Fruit fly (Drosophila melanogaster) whole organism, embryonic: ENCODE data around the gene AstC-R1.
A peak's percentile ranks its signal among the peaks of the same experiment; 100 is the strongest.

ENCODE experiments used
- Aef1 ChIP-seq: fragments of 200-800 bp; sonication (Bioruptor generic); IDR thresholded peaks from 3 replicates; pipeline ENCODE4 v1.3.6; 2022; ENCODE audit warnings: missing biosample characterization, missing genetic modification characterization
- Atf6 ChIP-seq: fragments of 200-800 bp; sonication (Bioruptor generic); IDR thresholded peaks from 2 replicates; pipeline ENCODE4 v1.3.6; 2022; ENCODE audit warnings: missing biosample characterization, missing genetic modification characterization
- CG10462 ChIP-seq: fragments of 200-800 bp; sonication (Bioruptor generic); optimal IDR thresholded peaks from 2 replicates; lab custom pipeline; 2016; ENCODE audit warnings: missing biosample characterization, missing genetic modification characterization
- CG11085 ChIP-seq: fragments of 200-800 bp; sonication (Bioruptor generic); IDR thresholded peaks from 2 replicates; pipeline ENCODE4 v1.3.6; 2022; ENCODE audit warnings: missing biosample characterization, missing genetic modification characterization
- CG11504 ChIP-seq: fragments of 200-800 bp; sonication (Bioruptor generic); optimal IDR thresholded peaks from 3 replicates; lab custom pipeline; 2019; ENCODE audit warnings: missing biosample characterization, mild to moderate bottlenecking, missing genetic modification characterization, moderate library complexity
- CG12659 ChIP-seq: fragments of 200-800 bp; sonication (Bioruptor generic); optimal IDR thresholded peaks from 3 replicates; lab custom pipeline; 2017; ENCODE audit warnings: mild to moderate bottlenecking, missing biosample characterization, missing genetic modification reagents, missing genetic modification characterization
- CG12744 ChIP-seq: fragments of 200-800 bp; sonication (Bioruptor generic); optimal IDR thresholded peaks from 2 replicates; lab custom pipeline; 2016; ENCODE audit warnings: missing biosample characterization, missing genetic modification characterization
- CG13624 ChIP-seq: fragments of 200-800 bp; sonication (Bioruptor generic); optimal IDR thresholded peaks from 2 replicates; lab custom pipeline; 2016; ENCODE audit warnings: missing biosample characterization, missing genetic modification characterization
- CG13894 ChIP-seq: fragments of 200-800 bp; sonication (Bioruptor generic); optimal IDR thresholded peaks from 3 replicates; lab custom pipeline; 2018; ENCODE audit warnings: missing biosample characterization, mild to moderate bottlenecking, missing genetic modification characterization, moderate library complexity
- CG14441 ChIP-seq: fragments of 200-800 bp; sonication (Bioruptor generic); IDR thresholded peaks from 2 replicates; pipeline ENCODE4 v1.3.6; 2022; ENCODE audit warnings: missing biosample characterization, missing genetic modification characterization
- CG15073 ChIP-seq: fragments of 200-800 bp; sonication (Bioruptor generic); optimal IDR thresholded peaks from 2 replicates; lab custom pipeline; 2016; ENCODE audit warnings: missing biosample characterization, missing genetic modification characterization
- CG15479 ChIP-seq: fragments of 200-800 bp; sonication (Bioruptor generic); optimal IDR thresholded peaks from 3 replicates; lab custom pipeline; 2019; ENCODE audit warnings: missing biosample characterization, mild to moderate bottlenecking, missing genetic modification characterization, moderate library complexity
- CG18764 ChIP-seq: fragments of 200-800 bp; sonication (Bioruptor generic); optimal IDR thresholded peaks from 3 replicates; lab custom pipeline; 2016; ENCODE audit warnings: missing biosample characterization, missing genetic modification characterization
- CG2116 ChIP-seq: fragments of 200-800 bp; sonication (Bioruptor generic); optimal IDR thresholded peaks from 3 replicates; lab custom pipeline; 2018; ENCODE audit warnings: missing biosample characterization, mild to moderate bottlenecking, missing genetic modification characterization
- CG30020 ChIP-seq: fragments of 200-800 bp; optimal IDR thresholded peaks from 2 replicates; lab custom pipeline; 2019; ENCODE audit warnings: missing biosample characterization, mild to moderate bottlenecking, missing genetic modification characterization, moderate library complexity
- CG34422 ChIP-seq: fragments of 200-800 bp; sonication (Bioruptor generic); IDR thresholded peaks from 3 replicates; pipeline ENCODE4 v1.3.6; 2022; ENCODE audit warnings: missing biosample characterization, missing genetic modification characterization
- CG4282 ChIP-seq: fragments of 200-800 bp; sonication (Bioruptor generic); optimal IDR thresholded peaks from 2 replicates; lab custom pipeline; 2016; ENCODE audit warnings: missing biosample characterization, missing genetic modification characterization
- CG4707 ChIP-seq: fragments of 200-800 bp; sonication (Bioruptor generic); optimal IDR thresholded peaks from 2 replicates; lab custom pipeline; 2018; ENCODE audit warnings: missing biosample characterization, mild to moderate bottlenecking, missing genetic modification characterization, moderate library complexity
- CG6683 ChIP-seq: fragments of 200-800 bp; sonication (Bioruptor generic); optimal IDR thresholded peaks from 2 replicates; lab custom pipeline; 2017; ENCODE audit warnings: missing biosample characterization, mild to moderate bottlenecking, missing genetic modification characterization, missing genetic modification reagents
- CG8944 ChIP-seq: fragments of 200-800 bp; sonication (Bioruptor generic); optimal IDR thresholded peaks from 3 replicates; lab custom pipeline; 2016; ENCODE audit warnings: missing biosample characterization, missing genetic modification characterization
- CG9727 ChIP-seq: fragments of 200-800 bp; sonication (Bioruptor generic); optimal IDR thresholded peaks from 3 replicates; lab custom pipeline; 2017; ENCODE audit warnings: missing biosample characterization, mild to moderate bottlenecking, missing genetic modification characterization
- CG9797 ChIP-seq: fragments of 200-800 bp; sonication (Bioruptor generic); optimal IDR thresholded peaks from 3 replicates; lab custom pipeline; 2018; ENCODE audit warnings: missing biosample characterization, mild to moderate bottlenecking, missing genetic modification characterization
- CHES-1-like ChIP-seq: fragments of 200-800 bp; sonication (Bioruptor generic); optimal IDR thresholded peaks from 2 replicates; lab custom pipeline; 2016; ENCODE audit warnings: missing biosample characterization, missing genetic modification characterization
- Deaf1 ChIP-seq: fragments of 200-800 bp; optimal IDR thresholded peaks from 3 replicates; lab custom pipeline; 2019; ENCODE audit warnings: missing biosample characterization, mild to moderate bottlenecking, missing genetic modification characterization, moderate library complexity
- ERR ChIP-seq: fragments of 200-800 bp; sonication (Bioruptor generic); optimal IDR thresholded peaks from 2 replicates; lab custom pipeline; 2016; ENCODE audit warnings: missing biosample characterization, missing genetic modification characterization
- Fer1 ChIP-seq: fragments of 200-800 bp; sonication (Bioruptor generic); optimal IDR thresholded peaks from 2 replicates; lab custom pipeline; 2017; ENCODE audit warnings: missing biosample characterization, mild to moderate bottlenecking, missing genetic modification characterization
- Hand ChIP-seq: fragments of 200-800 bp; sonication (Bioruptor generic); optimal IDR thresholded peaks from 2 replicates; lab custom pipeline; 2017; ENCODE audit warnings: mild to moderate bottlenecking, missing biosample characterization, missing genetic modification reagents, missing genetic modification characterization
- HmgD ChIP-seq: fragments of 200-800 bp; sonication (Bioruptor generic); optimal IDR thresholded peaks from 3 replicates; lab custom pipeline; 2016; ENCODE audit warnings: missing biosample characterization, missing genetic modification characterization
- Kr ChIP-seq: fragments of 200-800 bp; sonication (Bioruptor generic); optimal IDR thresholded peaks from 2 replicates; lab custom pipeline; 2017; ENCODE audit warnings: missing biosample characterization, mild to moderate bottlenecking, missing genetic modification characterization
- Mad ChIP-seq: fragments of 200-800 bp; sonication (Bioruptor generic); optimal IDR thresholded peaks from 2 replicates; lab custom pipeline; 2016; ENCODE audit warnings: missing biosample characterization, missing genetic modification characterization
- NC2α ChIP-seq: fragments of 200-800 bp; sonication (Bioruptor generic); optimal IDR thresholded peaks from 2 replicates; lab custom pipeline; 2016; ENCODE audit warnings: missing biosample characterization, missing genetic modification characterization
- Neu2 ChIP-seq: fragments of 200-800 bp; sonication (Bioruptor generic); optimal IDR thresholded peaks from 3 replicates; lab custom pipeline; 2016; ENCODE audit warnings: missing biosample characterization, missing genetic modification characterization, borderline replicate concordance
- Optix ChIP-seq: fragments of 200-800 bp; sonication (Bioruptor generic); IDR thresholded peaks from 3 replicates; pipeline ENCODE4 v1.3.6; 2022; ENCODE audit warnings: missing biosample characterization, missing genetic modification characterization
- Sry-β ChIP-seq: fragments of 200-800 bp; sonication (Bioruptor generic); optimal IDR thresholded peaks from 2 replicates; lab custom pipeline; 2018; ENCODE audit warnings: missing biosample characterization, mild to moderate bottlenecking, missing genetic modification characterization, moderate library complexity
- Sry-δ ChIP-seq: fragments of 200-800 bp; sonication (Bioruptor generic); optimal IDR thresholded peaks from 2 replicates; lab custom pipeline; 2016; ENCODE audit warnings: missing biosample characterization, missing genetic modification characterization
- TFAM ChIP-seq: fragments of 200-800 bp; sonication (Bioruptor generic); optimal IDR thresholded peaks from 2 replicates; lab custom pipeline; 2017; ENCODE audit warnings: missing biosample characterization, missing genetic modification characterization, inconsistent platforms
- Xbp1 ChIP-seq: fragments of 200-800 bp; sonication (Bioruptor generic); optimal IDR thresholded peaks from 3 replicates; lab custom pipeline; 2016; ENCODE audit warnings: missing biosample characterization, mild to moderate bottlenecking, missing genetic modification characterization
- aop ChIP-seq: fragments of 200-800 bp; sonication (Bioruptor generic); IDR thresholded peaks from 2 replicates; pipeline ENCODE4 v1.3.6; 2022; ENCODE audit warnings: missing biosample characterization, missing genetic modification characterization
- dati ChIP-seq: fragments of 200-800 bp; sonication (Bioruptor generic); IDR thresholded peaks from 2 replicates; pipeline ENCODE4 v1.3.6; 2022; ENCODE audit warnings: missing biosample characterization, missing genetic modification characterization
- dmrt99B ChIP-seq: fragments of 200-800 bp; sonication (Bioruptor generic); optimal IDR thresholded peaks from 2 replicates; lab custom pipeline; 2018; ENCODE audit warnings: missing biosample characterization, mild to moderate bottlenecking, missing genetic modification characterization, moderate library complexity
- emc ChIP-seq: fragments of 200-800 bp; sonication (Bioruptor generic); optimal IDR thresholded peaks from 2 replicates; lab custom pipeline; 2016; ENCODE audit warnings: missing biosample characterization, missing genetic modification characterization
- fd102C ChIP-seq: fragments of 200-800 bp; sonication (Bioruptor generic); optimal IDR thresholded peaks from 2 replicates; lab custom pipeline; 2018; ENCODE audit warnings: missing biosample characterization, mild to moderate bottlenecking, missing genetic modification characterization, moderate library complexity
- jing ChIP-seq: fragments of 200-800 bp; sonication (Bioruptor generic); optimal IDR thresholded peaks from 2 replicates; lab custom pipeline; 2018; ENCODE audit warnings: missing biosample characterization, mild to moderate bottlenecking, missing genetic modification characterization
- lmd ChIP-seq: fragments of 200-800 bp; sonication (Bioruptor generic); IDR thresholded peaks from 2 replicates; pipeline ENCODE4 v1.3.6; 2022; ENCODE audit warnings: missing biosample characterization, missing genetic modification characterization
- lola ChIP-seq, 3 experiments: fragments of >200 bp in 2 of 3; fragments of 200-800 bp in 1 of 3; sonication (Bioruptor generic) in 1 of 3; optimal IDR thresholded peaks; 2 replicates each; lab custom pipeline; 2017 to 2019; ENCODE audit warnings: missing biosample characterization in 3 of 3, missing genetic modification characterization in 3 of 3, mild to moderate bottlenecking in 1 of 3, moderate library complexity in 1 of 3
- pum ChIP-seq: fragments of 200-800 bp; sonication (Bioruptor generic); optimal IDR thresholded peaks from 2 replicates; lab custom pipeline; 2016; ENCODE audit warnings: missing biosample characterization, missing genetic modification characterization
- pzg ChIP-seq: fragments of 200-800 bp; sonication (Bioruptor generic); optimal IDR thresholded peaks from 3 replicates; lab custom pipeline; 2018; ENCODE audit warnings: missing biosample characterization, mild to moderate bottlenecking, missing genetic modification characterization, moderate library complexity
- rib ChIP-seq: fragments of 200-800 bp; sonication (Bioruptor generic); IDR thresholded peaks from 2 replicates; pipeline ENCODE4 v1.3.6; 2022; ENCODE audit warnings: missing biosample characterization, missing genetic modification characterization
- sob ChIP-seq: fragments of 200-800 bp; sonication (Bioruptor generic); IDR thresholded peaks from 2 replicates; pipeline ENCODE4 v1.3.6; 2022; ENCODE audit warnings: missing biosample characterization, missing genetic modification characterization
- toy ChIP-seq: fragments of 200-800 bp; sonication (Bioruptor generic); IDR thresholded peaks from 2 replicates; pipeline ENCODE4 v1.3.6; 2022; ENCODE audit warnings: missing biosample characterization, missing genetic modification characterization
- vvl ChIP-seq: fragments of 200-800 bp; sonication (Bioruptor generic); IDR thresholded peaks from 2 replicates; pipeline ENCODE4 v1.3.6; 2022; ENCODE audit warnings: missing biosample characterization, missing genetic modification characterization

AstC-R1 gene

dm6 chr3L:18617893-18618577, 58.0 kb downstream of the AstC-R1 start, which contains the start of the genes CG13380 and CG4174 (continued):
- no peak for TF ChIP-seq CG30020 (tag; lab: Kevin White, UChicago)
- TF ChIP-seq CG15073 (GFP tag; lab: Kevin White, UChicago): no peak
- no peak for TF ChIP-seq Sry-β (GFP tag; lab: Kevin White, UChicago)
- TF ChIP-seq dati (GFP tag; lab: Robert Waterston, UW): no peak
- TF ChIP-seq CG8944 (GFP tag; lab: Kevin White, UChicago): no peak
- no peak for TF ChIP-seq Deaf1 (tag; lab: Kevin White, UChicago)
- no peak for TF ChIP-seq CG9797
- no peak for TF ChIP-seq Optix (GFP tag; lab: Robert Waterston, UW)
- no peak for TF ChIP-seq lola (GFP tag; optimal IDR thresholded peaks at IDR 0.05; lab: Kevin White, UChicago)
- no peak for TF ChIP-seq CHES-1-like (GFP tag; lab: Kevin White, UChicago)
- TF ChIP-seq HmgD (GFP tag; lab: Kevin White, UChicago): peak; percentile 72
- TF ChIP-seq Atf6: no peak
- TF ChIP-seq sob (GFP tag; lab: Robert Waterston, UW): 0 out of 2 replicates have a peak, but pooled peaks have one; percentile 30
- no peak for TF ChIP-seq TFAM (GFP tag; lab: Kevin White, UChicago)
- no peak for TF ChIP-seq emc (GFP tag; lab: Kevin White, UChicago)
- no peak for TF ChIP-seq pum (GFP tag; lab: Kevin White, UChicago)
- no peak for TF ChIP-seq CG18764
- no peak for TF ChIP-seq CG13894
- no peak for TF ChIP-seq CG4282 (GFP tag; lab: Kevin White, UChicago)
- TF ChIP-seq rib: no peak
- TF ChIP-seq CG13624 (GFP tag; lab: Kevin White, UChicago): no peak
- no peak for TF ChIP-seq dmrt99B (tag; lab: Kevin White, UChicago)
- TF ChIP-seq Hand (GFP tag; lab: Kevin White, UChicago): no peak
- TF ChIP-seq ERR: no peak
- peak; percentile 13 for TF ChIP-seq Sry-δ (GFP tag; lab: Kevin White, UChicago)
- no peak for TF ChIP-seq Kr
- TF ChIP-seq CG11504: no peak
- no peak for TF ChIP-seq Xbp1
- TF ChIP-seq vvl (GFP tag; lab: Robert Waterston, UW): no peak
- TF ChIP-seq CG34422 (GFP tag; lab: Robert Waterston, UW): no peak
- TF ChIP-seq CG14441 (GFP tag; lab: Robert Waterston, UW): no peak
- no peak for TF ChIP-seq CG12659 (GFP tag; lab: Kevin White, UChicago)
- no peak for TF ChIP-seq CG6683
- TF ChIP-seq Neu2 (GFP tag; lab: Kevin White, UChicago): no peak
- no peak for TF ChIP-seq CG2116
- TF ChIP-seq Aef1: no peak
- TF ChIP-seq CG11085 (GFP tag; lab: Robert Waterston, UW): no peak
- no peak for TF ChIP-seq CG15479 (GFP tag; lab: Kevin White, UChicago)
- no peak for TF ChIP-seq CG10462 (GFP tag; lab: Kevin White, UChicago)
- peak; percentile 12 for TF ChIP-seq CG12744 (GFP tag; lab: Kevin White, UChicago)
- no peak for TF ChIP-seq toy (GFP tag; lab: Robert Waterston, UW)
- no peak for TF ChIP-seq Mad (GFP tag; lab: Kevin White, UChicago)
- peak; percentile 35 for TF ChIP-seq pzg (GFP tag; lab: Kevin White, UChicago)
- no peak for TF ChIP-seq NC2α
- TF ChIP-seq fd102C: no peak
- no peak for TF ChIP-seq CG9727 (GFP tag; lab: Kevin White, UChicago)
- no peak for TF ChIP-seq CG4707
- TF ChIP-seq Fer1 (GFP tag; lab: Kevin White, UChicago): no peak
- TF ChIP-seq jing (GFP tag; lab: Kevin White, UChicago): no peak
- peak; percentile 46; the same call in 1 of the 2 replicates for TF ChIP-seq aop
- TF ChIP-seq lmd (GFP tag; lab: Robert Waterston, UW): no peak
